Worm (Caenorhabditis elegans) whole organism, early embryonic: ENCODE data around the gene C29F3.7.
"Not testable (repeated sequence)": the region's sequence is repeated elsewhere in the genome, so short reads cannot be mapped to it uniquely, and the experiment has no call there.

ENCODE experiments used
- B0310.2 ChIP-seq: sonication (generic microtip); optimal IDR thresholded peaks from 2 replicates; lab custom pipeline; 2016; ENCODE audit warnings: mild to moderate bottlenecking, missing genetic modification characterization, missing compliant biosample characterization
- F13C5.2 ChIP-seq: sonication (generic microtip); optimal IDR thresholded peaks from 2 replicates; lab custom pipeline; 2017; ENCODE audit warnings: mild to moderate bottlenecking, missing genetic modification characterization, inconsistent platforms, missing compliant biosample characterization
- aly-1 ChIP-seq: sonication (generic microtip); optimal IDR thresholded peaks from 2 replicates; lab custom pipeline; 2016; ENCODE audit warnings: missing genetic modification characterization, missing compliant biosample characterization
- ama-1 ChIP-seq: fragments of 150-350 bp; optimal IDR thresholded peaks from 2 replicates; lab custom pipeline; 2014
- ceh-13 ChIP-seq: fragments of 200-800 bp; sonication (Bioruptor generic); optimal IDR thresholded peaks from 2 replicates; lab custom pipeline; 2018; ENCODE audit warnings: mild to moderate bottlenecking, missing genetic modification characterization, missing compliant biosample characterization
- ceh-36 ChIP-seq: sonication (generic microtip); optimal IDR thresholded peaks from 2 replicates; lab custom pipeline; 2016; ENCODE audit warnings: missing genetic modification characterization, inconsistent platforms, missing compliant biosample characterization
- ets-7 ChIP-seq: sonication (generic microtip); optimal IDR thresholded peaks from 2 replicates; lab custom pipeline; 2016; ENCODE audit warnings: missing genotype, missing genetic modification characterization, missing compliant biosample characterization
- flt-1 ChIP-seq: fragments of 200-800 bp; sonication (Bioruptor generic); IDR thresholded peaks from 2 replicates; pipeline ENCODE4 v1.3.6; 2022; ENCODE audit warnings: missing genetic modification characterization, missing compliant biosample characterization
- hmbx-1 ChIP-seq: sonication (generic microtip); optimal IDR thresholded peaks from 2 replicates; lab custom pipeline; 2016; ENCODE audit warnings: mild to moderate bottlenecking, missing genetic modification characterization, missing compliant biosample characterization
- hmg-4 ChIP-seq: fragments of 200-800 bp; sonication (Bioruptor generic); optimal IDR thresholded peaks from 2 replicates; lab custom pipeline; 2018; ENCODE audit warnings: mild to moderate bottlenecking, missing genetic modification characterization, missing compliant biosample characterization
- hnd-1 ChIP-seq: sonication (generic microtip); optimal IDR thresholded peaks from 2 replicates; lab custom pipeline; 2016; ENCODE audit warnings: missing genetic modification characterization, missing compliant biosample characterization
- pes-1 ChIP-seq: fragments of 200-800 bp; sonication (Bioruptor generic); IDR thresholded peaks from 2 replicates; pipeline ENCODE4 v1.3.6; 2022; ENCODE audit warnings: missing genetic modification reagents, missing genetic modification characterization, missing compliant biosample characterization
- scrt-1 ChIP-seq: fragments of 200-800 bp; sonication (Bioruptor generic); IDR thresholded peaks from 2 replicates; pipeline ENCODE4 v1.3.6; 2022; ENCODE audit warnings: missing genetic modification characterization, missing compliant biosample characterization
- sea-1 ChIP-seq: fragments of 200-800 bp; sonication (Bioruptor generic); conservative IDR thresholded peaks from 2 replicates; pipeline ENCODE4 v1.3.6; 2022; ENCODE audit warnings: missing genetic modification characterization, missing compliant biosample characterization
- tbx-11 ChIP-seq: fragments of 200-800 bp; sonication (Bioruptor generic); IDR thresholded peaks from 2 replicates; pipeline ENCODE4 v1.3.6; 2022; ENCODE audit warnings: missing genetic modification characterization, missing compliant biosample characterization
- tbx-37 ChIP-seq: fragments of 200-800 bp; sonication (Bioruptor generic); conservative IDR thresholded peaks from 2 replicates; pipeline ENCODE4 v1.3.6; 2022; ENCODE audit warnings: missing genetic modification reagents, missing genetic modification characterization, missing compliant biosample characterization
- tra-4 ChIP-seq: sonication (generic microtip); optimal IDR thresholded peaks from 2 replicates; lab custom pipeline; 2017; ENCODE audit warnings: missing genetic modification characterization, missing compliant biosample characterization

C29F3.7 gene

ce11 chrV:15361412-15361811 is 6.7 kb downstream of the C29F3.7 start, which contains the start of gene ech-1.1:
ech-1.1 (minus strand) TSS chrV:15361512.
- not testable (repeated sequence) for TF ChIP-seq tbx-11 (GFP tag; lab: Robert Waterston, UW); ceh-36 (tag; lab: Kevin White, UChicago); tbx-37 (GFP tag; lab: Robert Waterston, UW)

ce11 chrV:15367770-15368169 is 13.1 kb downstream of the C29F3.7 start:
- TF ChIP-seq tbx-37 (GFP tag; lab: Robert Waterston, UW): no peak
- TF ChIP-seq ets-7 (tag; lab: Kevin White, UChicago): no peak
- no peak for TF ChIP-seq tbx-11 (GFP tag; lab: Robert Waterston, UW)
- no peak for TF ChIP-seq scrt-1
- TF ChIP-seq F13C5.2 (tag; lab: Kevin White, UChicago): no peak

- TF ChIP-seq B0310.2 (tag; lab: Kevin White, UChicago): no peak
- TF ChIP-seq ama-1 (lab: Kevin White, UChicago): no peak
- no peak for TF ChIP-seq F13C5.2 (tag; lab: Kevin White, UChicago)
- no peak for TF ChIP-seq hmg-4 (GFP tag; lab: Kevin White, UChicago)
- TF ChIP-seq sea-1: no peak
- no peak for TF ChIP-seq hnd-1 (tag; lab: Kevin White, UChicago)
- no peak for TF ChIP-seq aly-1 (tag; lab: Kevin White, UChicago)
- TF ChIP-seq flt-1 (GFP tag; lab: Robert Waterston, UW): no peak
- no peak for TF ChIP-seq tra-4 (tag; lab: Kevin White, UChicago)
- TF ChIP-seq tbx-37 (GFP tag; lab: Robert Waterston, UW): no peak
- TF ChIP-seq hmbx-1: no peak
- TF ChIP-seq ceh-36 (tag; lab: Kevin White, UChicago): no peak
Measured at ce11 chrV:15369707-15370106, 15.0 kb downstream of the C29F3.7 start, which contains the start of gene nhr-269. nhr-269 (minus strand) TSS chrV:15369807.

ce11 chrV:15376223-15376622 is 21.5 kb downstream of the C29F3.7 start, which contains the start of gene srh-52:
srh-52 (minus strand) TSS chrV:15376323.
- TF ChIP-seq ceh-36 (tag; lab: Kevin White, UChicago) (no peak), ets-7 (tag; lab: Kevin White, UChicago) (no peak), hmbx-1 (no peak), hnd-1 (tag; lab: Kevin White, UChicago) (no peak), pes-1 (GFP tag; lab: Robert Waterston, UW) (no peak), flt-1 (GFP tag; lab: Robert Waterston, UW) (no peak), scrt-1 (no peak), ama-1 (lab: Kevin White, UChicago) (no peak), F13C5.2 (tag; lab: Kevin White, UChicago) (no peak), hmg-4 (GFP tag; lab: Kevin White, UChicago) (no peak), tra-4 (tag; lab: Kevin White, UChicago) (no peak), tbx-11 (GFP tag; lab: Robert Waterston, UW) (no peak), ceh-13 (GFP tag; lab: Kevin White, UChicago) (no peak), tbx-37 (GFP tag; lab: Robert Waterston, UW) (no peak), B0310.2 (tag; lab: Kevin White, UChicago) (no peak), aly-1 (tag; lab: Kevin White, UChicago) (no peak), sea-1 (no peak)

- no peak for TF ChIP-seq flt-1 (GFP tag; lab: Robert Waterston, UW)
- TF ChIP-seq hmg-4 (GFP tag; lab: Kevin White, UChicago): no peak
- no peak for TF ChIP-seq ceh-36 (tag; lab: Kevin White, UChicago)
- no peak for TF ChIP-seq tbx-37 (GFP tag; lab: Robert Waterston, UW)
Measured at ce11 chrV:15377903-15378302, 23.2 kb downstream of the C29F3.7 start, which contains the start of gene srh-122. srh-122 (minus strand) TSS chrV:15378003.

- TF ChIP-seq tra-4 (tag; lab: Kevin White, UChicago): no peak
- TF ChIP-seq hmg-4 (GFP tag; lab: Kevin White, UChicago): no peak
- TF ChIP-seq scrt-1: no peak
- TF ChIP-seq ceh-13 (GFP tag; lab: Kevin White, UChicago): no peak
- TF ChIP-seq B0310.2 (tag; lab: Kevin White, UChicago): no peak
Measured at ce11 chrV:15379817-15380216, 25.1 kb downstream of the C29F3.7 start, which contains the start of gene srh-251. srh-251 (minus strand) TSS chrV:15379917.

ce11 chrV:15380857-15381256 is 26.2 kb downstream of the C29F3.7 start, which contains the start of gene dhs-23:
dhs-23 (plus strand) TSS chrV:15381219.
- TF ChIP-seq flt-1 (GFP tag; lab: Robert Waterston, UW) (no peak), hmg-4 (GFP tag; lab: Kevin White, UChicago) (no peak), hmbx-1 (no peak), aly-1 (tag; lab: Kevin White, UChicago) (no peak), ama-1 (lab: Kevin White, UChicago) (no peak), tra-4 (tag; lab: Kevin White, UChicago) (no peak), pes-1 (GFP tag; lab: Robert Waterston, UW) (no peak), tbx-11 (GFP tag; lab: Robert Waterston, UW) (no peak), scrt-1 (no peak), B0310.2 (tag; lab: Kevin White, UChicago) (no peak), sea-1 (no peak), ets-7 (tag; lab: Kevin White, UChicago) (no peak), F13C5.2 (tag; lab: Kevin White, UChicago) (no peak), hnd-1 (tag; lab: Kevin White, UChicago) (no peak), ceh-13 (GFP tag; lab: Kevin White, UChicago) (no peak)

ce11 chrV:15383739-15384138 is 29.0 kb downstream of the C29F3.7 start, which contains the start of gene str-88:
str-88 (minus strand) TSS chrV:15383839.
- no peak for TF ChIP-seq hnd-1 (tag; lab: Kevin White, UChicago)
- no peak for TF ChIP-seq sea-1
- TF ChIP-seq ama-1 (lab: Kevin White, UChicago): no peak
- TF ChIP-seq flt-1 (GFP tag; lab: Robert Waterston, UW): no peak
- no peak for TF ChIP-seq tbx-11 (GFP tag; lab: Robert Waterston, UW)
- TF ChIP-seq ceh-13 (GFP tag; lab: Kevin White, UChicago): no peak
